Worm (Caenorhabditis elegans) whole organism, young adult: ENCODE measurements around the gene odr-8.

Experiments
- B0035.1 ChIP-seq: sonication (generic microtip); optimal IDR thresholded peaks from 2 replicates; lab custom pipeline; 2016; ENCODE audit warnings: missing genetic modification characterization, mild to moderate bottlenecking, missing compliant biosample characterization, missing genotype, missing genetic modification reagents
- B0261.1 ChIP-seq: sonication (generic microtip); optimal IDR thresholded peaks from 2 replicates; lab custom pipeline; 2016; ENCODE audit warnings: mild to moderate bottlenecking, missing genetic modification characterization, moderate library complexity, missing compliant biosample characterization
- D2030.7 ChIP-seq: fragments of 200-800 bp; sonication (Bioruptor generic); IDR thresholded peaks from 2 replicates; pipeline ENCODE4 v1.3.6; 2022; ENCODE audit warnings: missing genetic modification reagents, missing genetic modification characterization, missing compliant biosample characterization
- F23B12.7 ChIP-seq: sonication (generic microtip); optimal IDR thresholded peaks from 2 replicates; lab custom pipeline; 2017; ENCODE audit warnings: missing genetic modification characterization, mild to moderate bottlenecking, missing compliant biosample characterization, antibody characterized with exemption, moderate library complexity; ENCODE audit not compliant: insufficient read depth
- K12H6.12 ChIP-seq: fragments of 200-800 bp; sonication (Bioruptor generic); optimal IDR thresholded peaks from 2 replicates; lab custom pipeline; 2018; ENCODE audit warnings: mild to moderate bottlenecking, missing genetic modification characterization, missing compliant biosample characterization
- Y53G8AR.9 ChIP-seq: fragments of 200-800 bp; sonication (Bioruptor generic); conservative IDR thresholded peaks from 2 replicates; pipeline ENCODE4 v1.3.6; 2022; ENCODE audit warnings: missing genetic modification reagents, missing genetic modification characterization, missing compliant biosample characterization
- Y79H2A.3 ChIP-seq: fragments of 200-800 bp; sonication (Bioruptor generic); conservative IDR thresholded peaks from 2 replicates; pipeline ENCODE4 v1.3.6; 2022; ENCODE audit warnings: missing genetic modification reagents, missing genetic modification characterization, missing compliant biosample characterization
- attf-5 ChIP-seq: fragments of 200-800 bp; sonication (Bioruptor generic); optimal IDR thresholded peaks from 2 replicates; lab custom pipeline; 2018; ENCODE audit warnings: mild to moderate bottlenecking, missing genetic modification characterization, missing compliant biosample characterization
- bed-2 ChIP-seq: fragments of 200-800 bp; sonication (Bioruptor generic); IDR thresholded peaks from 2 replicates; pipeline ENCODE4 v1.3.6; 2022; ENCODE audit warnings: missing genetic modification reagents, missing genetic modification characterization, missing compliant biosample characterization
- ccch-3 ChIP-seq: fragments of 200-800 bp; sonication (Bioruptor generic); optimal IDR thresholded peaks from 2 replicates; lab custom pipeline; 2018; ENCODE audit warnings: mild to moderate bottlenecking, missing genetic modification characterization, missing compliant biosample characterization
- cebp-1 ChIP-seq, 2 experiments: fragments of 200-800 bp in 1 of 2; sonication (Bioruptor generic) in 1 of 2; sonication (generic microtip) in 1 of 2; IDR thresholded peaks in 1 of 2; optimal IDR thresholded peaks in 1 of 2; 2 replicates each; pipeline versions ENCODE4 v1.3.6 to Lab custom; 2017 to 2022; ENCODE audit warnings: missing compliant biosample characterization in 2 of 2, missing genetic modification characterization in 2 of 2, mild to moderate bottlenecking in 1 of 2, missing genetic modification reagents in 1 of 2, moderate library complexity in 1 of 2
- ceh-58 ChIP-seq: fragments of 200-800 bp; sonication (Bioruptor generic); IDR thresholded peaks from 2 replicates; pipeline ENCODE4 v1.3.6; 2022; ENCODE audit warnings: missing genetic modification characterization, missing compliant biosample characterization
- chd-7 ChIP-seq: sonication (generic microtip); optimal IDR thresholded peaks from 2 replicates; lab custom pipeline; 2016; ENCODE audit warnings: mild to moderate bottlenecking, missing genetic modification characterization, moderate library complexity, missing compliant biosample characterization
- die-1 ChIP-seq: sonication (generic microtip); optimal IDR thresholded peaks from 2 replicates; lab custom pipeline; 2016; ENCODE audit warnings: missing genotype, mild to moderate bottlenecking, missing genetic modification characterization, missing compliant biosample characterization
- dpl-1 ChIP-seq: fragments of 150-350 bp; optimal IDR thresholded peaks from 2 replicates; lab custom pipeline; 2014; ENCODE audit warnings: missing biosample characterization, missing genetic modification reagents, missing genetic modification characterization
- efl-1 ChIP-seq: fragments of 150-350 bp; optimal IDR thresholded peaks from 2 replicates; lab custom pipeline; 2014; ENCODE audit warnings: missing biosample characterization, missing genetic modification reagents, missing genetic modification characterization
- egl-18 ChIP-seq: fragments of 200-800 bp; sonication (Bioruptor generic); IDR thresholded peaks from 2 replicates; pipeline ENCODE4 v1.3.6; 2022; ENCODE audit warnings: missing genetic modification reagents, missing genetic modification characterization, missing compliant biosample characterization
- egl-44 ChIP-seq: fragments of 200-800 bp; sonication (Bioruptor generic); IDR thresholded peaks from 2 replicates; pipeline ENCODE4 v1.3.6; 2022; ENCODE audit warnings: missing genetic modification reagents, missing genetic modification characterization, missing compliant biosample characterization
- ekl-4 ChIP-seq: fragments of 200-800 bp; sonication (Bioruptor generic); IDR thresholded peaks from 2 replicates; pipeline ENCODE4 v1.3.6; 2022; ENCODE audit warnings: missing genetic modification reagents, missing genetic modification characterization, missing compliant biosample characterization
- hlh-12 ChIP-seq: sonication (generic microtip); optimal IDR thresholded peaks from 2 replicates; lab custom pipeline; 2016; ENCODE audit warnings: missing genetic modification characterization, missing compliant biosample characterization
- hmg-1.2 ChIP-seq: fragments of 200-800 bp; sonication (Bioruptor generic); IDR thresholded peaks from 2 replicates; pipeline ENCODE4 v1.3.6; 2022; ENCODE audit warnings: missing genetic modification reagents, missing genetic modification characterization, missing compliant biosample characterization
- hsf-1 ChIP-seq: fragments of 200-800 bp; sonication (Bioruptor generic); IDR thresholded peaks from 2 replicates; pipeline ENCODE4 v1.3.6; 2022; ENCODE audit warnings: missing genetic modification reagents, missing genetic modification characterization, missing compliant biosample characterization
- lsl-1 ChIP-seq: fragments of 200-800 bp; sonication (Bioruptor generic); optimal IDR thresholded peaks from 2 replicates; lab custom pipeline; 2018; ENCODE audit warnings: mild to moderate bottlenecking, missing genetic modification characterization, moderate library complexity, missing compliant biosample characterization
- madf-6 ChIP-seq: fragments of 200-800 bp; sonication (Bioruptor generic); IDR thresholded peaks from 2 replicates; pipeline ENCODE4 v1.3.6; 2022; ENCODE audit warnings: missing genetic modification reagents, missing genetic modification characterization, missing compliant biosample characterization
- mcd-1 ChIP-seq: fragments of 200-800 bp; sonication (Bioruptor generic); IDR thresholded peaks from 2 replicates; pipeline ENCODE4 v1.3.6; 2022; ENCODE audit warnings: missing genetic modification reagents, missing genetic modification characterization, missing compliant biosample characterization
- nfyb-1 ChIP-seq: fragments of 200-800 bp; sonication (Bioruptor generic); IDR thresholded peaks from 2 replicates; pipeline ENCODE4 v1.3.6; 2022; ENCODE audit warnings: missing genetic modification reagents, missing genetic modification characterization, missing compliant biosample characterization
- nhr-80 ChIP-seq: sonication (generic microtip); optimal IDR thresholded peaks from 2 replicates; lab custom pipeline; 2016; ENCODE audit warnings: missing genetic modification characterization, missing compliant biosample characterization
- rec-8 ChIP-seq, 2 experiments: sonication (generic microtip); optimal IDR thresholded peaks; 2 replicates each; lab custom pipeline; 2016; ENCODE audit warnings: mild to moderate bottlenecking in 2 of 2, missing genetic modification characterization in 2 of 2, missing genetic modification reagents in 2 of 2, missing genotype in 2 of 2, missing biosample characterization in 1 of 2, missing compliant biosample characterization in 1 of 2, moderate library complexity in 1 of 2
- repo-1 ChIP-seq: sonication (generic microtip); optimal IDR thresholded peaks from 2 replicates; lab custom pipeline; 2017; ENCODE audit warnings: mild to moderate bottlenecking, missing genetic modification characterization, missing compliant biosample characterization
- sdz-38 ChIP-seq: sonication (generic microtip); optimal IDR thresholded peaks from 2 replicates; lab custom pipeline; 2016; ENCODE audit warnings: missing genotype, missing genetic modification characterization, missing compliant biosample characterization
- snpc-1.3 ChIP-seq: sonication (generic microtip); optimal IDR thresholded peaks from 2 replicates; lab custom pipeline; 2017; ENCODE audit warnings: missing genetic modification characterization, mild to moderate bottlenecking, missing compliant biosample characterization, antibody characterized with exemption, moderate library complexity, missing genotype, missing genetic modification reagents; ENCODE audit not compliant: insufficient read depth
- snpc-3.4 ChIP-seq: sonication (generic microtip); optimal IDR thresholded peaks from 2 replicates; lab custom pipeline; 2017; ENCODE audit warnings: missing genetic modification characterization, mild to moderate bottlenecking, missing compliant biosample characterization, antibody characterized with exemption, moderate library complexity, missing genotype, missing genetic modification reagents
- snpc-4 ChIP-seq, 5 experiments: fragments of 150-350 bp in 1 of 5; sonication (generic microtip) in 4 of 5; optimal IDR thresholded peaks; 2 replicates each; lab custom pipeline; 2014 to 2018; ENCODE audit warnings: missing genetic modification characterization in 5 of 5, missing biosample characterization in 3 of 5, antibody characterized with exemption in 2 of 5, mild to moderate bottlenecking in 2 of 5, missing compliant biosample characterization in 2 of 5, missing genotype in 2 of 5, moderate library complexity in 2 of 5, missing genetic modification reagents in 1 of 5
- unc-130 ChIP-seq: sonication (generic microtip); optimal IDR thresholded peaks from 2 replicates; lab custom pipeline; 2016; ENCODE audit warnings: missing genetic modification reagents, missing genetic modification characterization, missing compliant biosample characterization
- ztf-26 ChIP-seq: sonication (generic microtip); optimal IDR thresholded peaks from 2 replicates; lab custom pipeline; 2017; ENCODE audit warnings: missing genetic modification characterization, missing compliant biosample characterization
- ztf-28 ChIP-seq: fragments of 200-800 bp; sonication (Bioruptor generic); IDR thresholded peaks from 2 replicates; pipeline ENCODE4 v1.3.6; 2022; ENCODE audit warnings: missing genetic modification reagents, missing genetic modification characterization, missing compliant biosample characterization
- ztf-3 ChIP-seq: fragments of 200-800 bp; sonication (Bioruptor generic); optimal IDR thresholded peaks from 2 replicates; lab custom pipeline; 2018; ENCODE audit warnings: mild to moderate bottlenecking, missing genetic modification characterization, missing compliant biosample characterization

odr-8 gene

DNA sequence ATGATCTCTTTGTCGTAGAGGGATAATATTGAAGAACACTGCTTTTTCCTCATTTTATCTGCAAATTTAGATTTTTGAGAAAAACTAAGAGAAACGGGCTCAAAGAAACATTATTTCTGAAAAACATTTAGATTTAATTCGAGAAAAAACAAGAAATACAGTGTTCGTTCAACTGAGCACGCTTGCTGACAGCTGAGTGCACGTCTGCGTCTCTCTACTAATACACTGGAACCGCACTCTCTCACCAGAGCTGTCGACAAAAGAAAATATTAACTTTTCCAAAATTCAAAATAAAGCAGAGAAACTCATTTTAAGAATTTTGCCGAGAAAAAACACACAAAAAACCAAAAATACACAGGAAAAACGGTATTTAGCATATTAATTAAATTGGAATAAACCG, 30.8 kb upstream of the odr-8 start, which contains the start of gene drh-1:
Gene drh-1 (minus strand): TSS at position 58 of the 400 bp plus-strand sequence.
- peak; percentile 27 for TF ChIP-seq attf-5
- no peak for TF ChIP-seq snpc-4 (GFP tag; optimal IDR thresholded peaks at IDR 0.05; lab: Kevin White, UChicago)
- peak in 3 of 4 experiments; percentile 67 to 82 (median 74) for TF ChIP-seq snpc-4 (tag; optimal IDR thresholded peaks at IDR 0.05; lab: Kevin White, UChicago)
- TF ChIP-seq hmg-1.2 = peak; percentile 100
- no peak for TF ChIP-seq snpc-3.4 (tag; lab: Kevin White, UChicago)
- TF ChIP-seq mcd-1 (GFP tag; lab: Robert Waterston, UW) = peak; percentile 51; the same call in 1 of the 2 replicates
- TF ChIP-seq F23B12.7 (tag; lab: Kevin White, UChicago) = peak; percentile 16
- no peak for TF ChIP-seq B0035.1 (tag; lab: Kevin White, UChicago)
- TF ChIP-seq ztf-3 (GFP tag; lab: Kevin White, UChicago) = no peak
- no peak for TF ChIP-seq bed-2 (GFP tag; lab: Robert Waterston, UW)
- TF ChIP-seq hsf-1 (GFP tag; lab: Robert Waterston, UW) = peak; percentile 45; the same call in 1 of the 2 replicates
- peak; percentile 31; the same call in 1 of the 2 replicates for TF ChIP-seq madf-6 (GFP tag; lab: Robert Waterston, UW)
- peak; percentile 36; the same call in 1 of the 2 replicates for TF ChIP-seq D2030.7
- no peak for TF ChIP-seq ccch-3 (GFP tag; lab: Kevin White, UChicago)
- TF ChIP-seq lsl-1 = peak; percentile 32
- TF ChIP-seq efl-1 (GFP tag; lab: Kevin White, UChicago) = no peak
- no peak for TF ChIP-seq Y79H2A.3
- TF ChIP-seq unc-130 (GFP tag; lab: Kevin White, UChicago) = no peak
- no peak for TF ChIP-seq die-1 (tag; lab: Kevin White, UChicago)

DNA sequence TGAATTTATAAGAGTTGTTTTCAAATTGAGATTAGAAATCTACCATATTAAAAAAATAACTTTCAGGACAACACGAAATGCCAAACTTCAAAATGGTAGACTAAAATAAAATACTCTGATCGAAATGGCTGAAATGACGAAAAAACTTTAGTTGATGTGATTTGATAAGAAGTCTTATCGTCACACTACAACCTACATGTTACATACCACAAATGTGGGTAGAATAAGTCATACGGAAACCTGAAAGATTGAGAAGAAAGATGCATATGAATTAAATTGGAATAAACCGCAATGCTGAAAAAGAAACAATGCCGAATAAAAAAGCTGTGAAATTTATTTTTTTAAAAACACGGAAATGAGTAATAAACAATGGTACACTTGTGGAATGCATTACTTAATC, 24.6 kb upstream of the odr-8 start:
- TF ChIP-seq nhr-80 (tag; lab: Kevin White, UChicago) = peak; percentile 6
- TF ChIP-seq dpl-1 (GFP tag; lab: Kevin White, UChicago) = no peak
- no peak for TF ChIP-seq egl-44 (GFP tag; lab: Robert Waterston, UW)

DNA sequence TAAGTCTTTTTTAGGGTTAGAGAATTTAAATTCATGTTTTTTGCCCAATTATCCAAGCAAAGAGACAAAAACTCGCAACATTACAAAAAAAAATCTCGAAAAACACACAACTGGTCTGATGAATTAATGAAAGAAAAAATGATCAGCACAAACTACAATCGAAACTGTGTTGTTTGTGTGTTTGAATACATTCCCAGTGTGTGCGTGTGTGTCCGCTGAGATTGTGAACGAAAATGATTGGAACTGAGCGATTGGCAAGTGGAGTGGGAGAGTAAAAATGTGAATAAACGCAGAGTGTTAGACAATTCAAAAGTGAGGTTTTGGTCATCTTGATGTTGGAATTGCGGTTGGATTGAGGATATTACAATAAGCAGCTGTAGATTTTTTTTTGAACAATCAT, 24.1 kb upstream of the odr-8 start:
- no peak for TF ChIP-seq hlh-12
- no peak for TF ChIP-seq cebp-1 (GFP tag; IDR thresholded peaks at IDR 0.05; lab: Robert Waterston, UW)
- peak; percentile 5 for TF ChIP-seq cebp-1 (tag; optimal IDR thresholded peaks at IDR 0.05; lab: Kevin White, UChicago)

DNA sequence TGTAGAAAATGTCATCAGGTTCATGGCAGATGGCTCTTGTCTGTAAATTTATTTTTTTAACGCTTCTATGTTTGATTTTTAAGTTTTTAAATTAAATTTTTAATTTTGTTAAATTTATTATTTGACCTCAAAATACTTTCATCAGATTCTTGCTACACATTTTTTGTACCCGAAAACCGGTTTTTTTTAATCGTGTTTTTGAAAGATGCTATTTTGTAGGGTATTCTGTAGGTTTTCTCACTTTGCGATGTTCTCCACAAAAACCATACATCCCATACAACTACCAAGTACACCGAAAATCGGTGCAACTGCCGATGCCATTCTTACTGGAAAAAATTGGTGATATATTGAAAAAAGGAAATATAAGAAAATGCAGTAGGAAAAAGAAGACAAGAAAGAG, 23.4 kb upstream of the odr-8 start, which contains the start of gene nstp-2:
Gene nstp-2 (minus strand): TSS at position 326 of the 400 bp plus-strand sequence.
- TF ChIP-seq B0261.1 (tag; lab: Kevin White, UChicago) = no peak
- no peak for TF ChIP-seq egl-18 (GFP tag; lab: Robert Waterston, UW)

DNA sequence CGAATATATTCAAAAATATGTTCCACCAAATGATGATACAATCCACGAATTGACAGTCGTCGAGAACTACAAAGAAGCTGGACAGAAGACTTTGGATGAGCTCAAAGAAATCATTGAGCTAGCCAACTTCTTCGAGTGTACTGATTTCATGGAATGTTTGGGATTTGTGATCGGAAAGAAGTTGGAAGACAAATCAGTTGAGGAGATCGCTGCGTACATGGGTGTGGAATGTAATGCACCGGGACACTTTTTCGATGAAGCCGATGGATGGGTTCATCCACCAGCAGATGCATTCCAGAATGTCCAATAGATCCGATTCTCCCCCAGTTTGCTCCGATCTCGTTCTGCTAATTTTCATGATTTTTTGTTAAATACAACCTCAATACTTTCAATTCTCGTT, 21.0 kb upstream of the odr-8 start:
- TF ChIP-seq snpc-1.3 (tag; lab: Kevin White, UChicago) (no peak), repo-1 (tag; lab: Kevin White, UChicago) (peak; percentile 53), chd-7 (tag; lab: Kevin White, UChicago) (peak; percentile 8)

DNA sequence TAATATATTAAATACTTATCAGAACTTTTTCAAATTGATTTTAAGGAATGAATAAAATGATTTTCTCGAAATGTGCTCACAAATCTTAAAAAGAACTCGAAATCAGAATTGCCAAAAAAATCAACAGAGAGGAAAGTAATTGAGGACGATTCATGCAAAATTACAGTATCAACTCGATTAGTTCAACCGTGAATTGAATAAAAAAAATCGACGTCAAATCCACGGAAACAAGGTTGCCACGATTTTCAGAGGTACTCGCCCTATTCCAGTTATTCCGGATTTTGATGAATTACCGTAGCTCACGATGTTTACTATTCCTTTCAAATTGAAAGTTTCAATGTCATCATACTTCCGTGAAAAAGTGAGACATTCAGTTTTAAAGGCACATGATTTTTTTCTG, 19.9 kb upstream of the odr-8 start, which contains the start of gene F15B10.3:
Gene F15B10.3 (plus strand): TSS at position 301 of the 400 bp plus-strand sequence.
- TF ChIP-seq K12H6.12 (no peak), sdz-38 (no peak), ceh-58 (no peak), B0261.1 (tag; lab: Kevin White, UChicago) (no peak), nfyb-1 (GFP tag; lab: Robert Waterston, UW) (no peak), ztf-28 (GFP tag; lab: Robert Waterston, UW) (no peak), ztf-26 (no peak), rec-8 (tag; optimal IDR thresholded peaks at IDR 0.05; lab: Kevin White, UChicago) (no peak), chd-7 (tag; lab: Kevin White, UChicago) (no peak), Y53G8AR.9 (GFP tag; lab: Robert Waterston, UW) (no peak), snpc-4 (GFP tag; optimal IDR thresholded peaks at IDR 0.05; lab: Kevin White, UChicago) (no peak), snpc-4 (tag; optimal IDR thresholded peaks at IDR 0.05; lab: Kevin White, UChicago) (no peak), ekl-4 (GFP tag; lab: Robert Waterston, UW) (no peak)
